Fruit fly (Drosophila melanogaster) whole organism, prepupa: Measurements from ENCODE around the gene CG14324.

ENCODE experiments used
- Blimp-1 ChIP-seq: fragments of 200-800 bp; sonication (Bioruptor generic); optimal IDR thresholded peaks from 3 replicates; lab custom pipeline; 2017; ENCODE audit warnings: missing biosample characterization, missing genetic modification characterization, mild to moderate bottlenecking, moderate library complexity, missing genetic modification reagents
- CG10631 ChIP-seq: fragments of 200-800 bp; sonication (Bioruptor generic); optimal IDR thresholded peaks from 2 replicates; lab custom pipeline; 2016; ENCODE audit warnings: missing biosample characterization, missing genetic modification characterization
- CG34406 ChIP-seq: fragments of 200-800 bp; sonication (Bioruptor generic); optimal IDR thresholded peaks from 3 replicates; lab custom pipeline; 2016; ENCODE audit warnings: missing biosample characterization, missing genetic modification characterization
- CG3919 ChIP-seq: fragments of 200-800 bp; sonication (Bioruptor generic); optimal IDR thresholded peaks from 3 replicates; lab custom pipeline; 2016; ENCODE audit warnings: missing biosample characterization, missing genetic modification characterization
- CG8319 ChIP-seq: fragments of 200-800 bp; sonication (Bioruptor generic); optimal IDR thresholded peaks from 3 replicates; lab custom pipeline; 2016; ENCODE audit warnings: missing biosample characterization, missing genetic modification characterization
- CG9139 ChIP-seq: fragments of 200-800 bp; sonication (Bioruptor generic); optimal IDR thresholded peaks from 3 replicates; lab custom pipeline; 2017; ENCODE audit warnings: missing biosample characterization, mild to moderate bottlenecking, missing genetic modification characterization
- Sox102F ChIP-seq: fragments of 200-800 bp; sonication (Bioruptor generic); optimal IDR thresholded peaks from 2 replicates; lab custom pipeline; 2016; ENCODE audit warnings: missing biosample characterization, mild to moderate bottlenecking, missing genetic modification characterization
- dac ChIP-seq: fragments of 200-800 bp; sonication (Bioruptor generic); optimal IDR thresholded peaks from 2 replicates; lab custom pipeline; 2017; ENCODE audit warnings: missing biosample characterization, mild to moderate bottlenecking, missing genetic modification characterization

DNA sequence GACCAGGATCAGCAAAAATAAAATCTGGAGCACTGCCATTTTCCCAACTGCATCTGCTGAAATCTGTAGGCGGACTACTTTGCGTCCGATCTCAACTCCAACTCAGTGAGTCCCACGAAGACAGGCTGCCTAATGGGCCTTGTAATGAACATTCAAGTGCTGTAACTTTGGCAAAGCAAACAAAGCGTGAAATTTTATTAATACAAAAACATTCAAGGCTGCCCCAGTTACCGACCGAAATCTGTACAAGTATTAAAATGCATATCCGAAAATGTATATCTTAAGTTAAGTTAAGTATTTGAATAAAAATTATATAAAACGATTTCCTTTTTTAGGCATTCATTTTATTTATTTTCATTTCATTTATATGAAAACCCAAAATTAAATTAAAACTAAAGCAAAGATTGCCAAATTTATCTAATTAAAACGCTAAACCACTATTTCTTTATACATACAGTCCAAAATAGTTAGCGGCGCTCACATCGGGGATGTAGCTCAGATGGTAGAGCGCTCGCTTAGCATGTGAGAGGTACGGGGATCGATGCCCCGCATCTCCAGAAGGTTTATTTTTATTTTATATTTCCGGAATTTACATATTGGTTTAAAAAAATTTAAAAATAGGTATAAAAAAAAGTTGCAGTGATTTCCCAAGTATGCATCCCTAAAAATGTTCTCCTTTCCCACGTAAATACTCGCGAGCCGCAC lies 3.6 kb upstream of the CG14324 start, which contains the start of gene CG14323:
- TF ChIP-seq Blimp-1 (GFP tag; lab: Kevin White, UChicago) (no peak), CG8319 (GFP tag; lab: Kevin White, UChicago) (no peak), Sox102F (no peak), CG3919 (no peak), dac (GFP tag; lab: Kevin White, UChicago) (no peak), CG34406 (GFP tag; lab: Kevin White, UChicago) (no peak), CG9139 (GFP tag; lab: Kevin White, UChicago) (no peak), CG10631 (GFP tag; lab: Kevin White, UChicago) (no peak)
